Fruit fly (Drosophila melanogaster): ENCODE data around the gene CG10650.

The CG10650 gene

DNA sequence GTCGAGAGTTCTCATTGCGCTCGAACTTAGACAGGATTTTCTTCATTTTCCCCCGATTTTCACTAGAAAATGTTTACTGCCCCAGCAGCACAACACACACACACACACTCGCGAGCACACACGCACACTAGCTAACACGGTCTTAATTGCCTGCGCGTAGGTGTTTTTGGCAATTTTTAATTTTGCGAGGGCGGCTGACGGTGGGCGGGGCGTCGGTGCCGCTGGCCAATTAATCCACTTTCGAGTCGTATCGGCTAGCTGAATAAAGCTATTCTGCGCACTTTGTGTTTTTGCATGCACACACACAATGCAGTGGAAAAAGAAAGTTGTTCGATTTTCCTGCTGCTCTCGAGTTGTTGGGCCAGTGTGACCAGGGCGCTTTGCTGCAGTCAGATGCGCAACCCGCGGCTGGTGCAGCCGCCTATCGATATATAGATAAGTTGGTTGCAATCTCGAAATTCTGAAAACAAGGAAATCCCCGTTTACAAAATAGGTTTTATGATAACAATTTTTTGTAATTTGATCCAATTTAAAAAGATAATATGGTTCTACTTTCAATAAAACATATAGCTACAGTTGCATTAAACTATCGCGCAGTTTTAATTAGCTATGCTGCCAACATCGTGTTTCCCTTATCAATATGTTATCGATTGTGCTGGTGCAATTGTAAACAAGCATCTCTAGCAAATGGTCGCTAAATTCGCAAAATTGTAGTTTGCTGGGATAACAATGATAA lies 27.2 kb downstream of the CG10650 start, which contains the start of the genes Nak and Tango6 (continued):
- TF ChIP-seq CG17361 (GFP tag; IDR thresholded peaks at IDR 0.05) (peak; percentile 63; the same call in 2 of the 3 replicates), Xbp1 (GFP tag; optimal IDR thresholded peaks at IDR 0.05) (peak; percentile 23), CG2678 (tag; optimal IDR thresholded peaks at IDR 0.05) (peak; percentile 28), eve (GFP tag; optimal IDR thresholded peaks at IDR 0.05) (no peak), Hr51 (GFP tag; optimal IDR thresholded peaks at IDR 0.05) (peak in 1 of 2 experiments; percentile 18), slbo (GFP tag; IDR thresholded peaks at IDR 0.05) (peak; percentile 36), H15 (GFP tag; IDR thresholded peaks at IDR 0.05) (no peak), Nf-YA (GFP tag; IDR thresholded peaks at IDR 0.05) (no peak), E2f1 (GFP tag; IDR thresholded peaks at IDR 0.05) (no peak), CG13424 (tag; optimal IDR thresholded peaks at IDR 0.05) (peak; percentile 41), CG10654 (GFP tag; optimal IDR thresholded peaks at IDR 0.05) (no peak), ato (GFP tag; IDR thresholded peaks at IDR 0.05; ENCODE audit: partially characterized antibody) (peak; percentile 62; the same call in 1 of the 2 replicates), Myb (GFP tag; optimal IDR thresholded peaks at IDR 0.05) (peak; percentile 31), CG4617 (GFP tag; optimal IDR thresholded peaks at IDR 0.05; ENCODE audit: borderline replicate concordance) (peak; percentile 77), CG2889 (GFP tag; IDR thresholded peaks at IDR 0.05) (no peak), Scr (GFP tag; IDR thresholded peaks at IDR 0.05; ENCODE audit: partially characterized antibody) (peak; percentile 98), CG8765 (GFP tag; IDR thresholded peaks at IDR 0.05) (no peak), unpg (GFP tag; optimal IDR thresholded peaks at IDR 0.05) (peak; percentile 11), CG12071 (GFP tag; optimal IDR thresholded peaks at IDR 0.05) (no peak), Hr3 (GFP tag; optimal IDR thresholded peaks at IDR 0.05) (peak; percentile 41), ken (GFP tag; IDR thresholded peaks at IDR 0.05) (no peak), CG12744 (GFP tag; optimal IDR thresholded peaks at IDR 0.05) (no peak), ATbp (GFP tag; optimal IDR thresholded peaks at IDR 0.05) (no peak), CG7928 (GFP tag; optimal IDR thresholded peaks at IDR 0.05) (no peak), CG15601 (tag; optimal IDR thresholded peaks at IDR 0.05) (peak; percentile 50), Sry-β (GFP tag; optimal IDR thresholded peaks at IDR 0.05) (peak; percentile 83), CG12155 (GFP tag; optimal IDR thresholded peaks at IDR 0.05) (peak; percentile 27), p53 (GFP tag; optimal IDR thresholded peaks at IDR 0.05) (peak; percentile 33), gcm (GFP tag; optimal IDR thresholded peaks at IDR 0.05) (peak; percentile 8), chif (GFP tag; optimal IDR thresholded peaks at IDR 0.05) (peak in 1 of 2 experiments; percentile 21), HHEX (GFP tag; optimal IDR thresholded peaks at IDR 0.05) (no peak), run (tag; optimal IDR thresholded peaks at IDR 0.05) (no peak), YL-1 (GFP tag; optimal IDR thresholded peaks at IDR 0.05) (peak; percentile 45), NFAT (GFP tag; IDR thresholded peaks at IDR 0.05) (no peak), CG7745 (tag; optimal IDR thresholded peaks at IDR 0.05) (no peak), Hsf (GFP tag; optimal IDR thresholded peaks at IDR 0.05) (peak; percentile 10), twi (tag; optimal IDR thresholded peaks at IDR 0.05) (peak; percentile 39), inv (GFP tag; IDR thresholded peaks at IDR 0.05; ENCODE audit: partially characterized antibody) (peak; percentile 93), CG15514 (GFP tag; optimal IDR thresholded peaks at IDR 0.05) (peak; percentile 34), sr (GFP tag; IDR thresholded peaks at IDR 0.05) (peak; percentile 58; the same call in 1 of the 3 replicates), pum (GFP tag; optimal IDR thresholded peaks at IDR 0.05) (no peak), CG13775 (GFP tag; optimal IDR thresholded peaks at IDR 0.05) (peak; percentile 62), CG43689 (GFP tag; IDR thresholded peaks at IDR 0.05) (no peak), pnt (GFP tag; optimal IDR thresholded peaks at IDR 0.05) (peak; percentile 0), cg (GFP tag; optimal IDR thresholded peaks at IDR 0.05) (peak; percentile 87), abd-A (tag; optimal IDR thresholded peaks at IDR 0.05) (peak; percentile 64), CG3726 (GFP tag; IDR thresholded peaks at IDR 0.05) (no peak), Ets97D (GFP tag; optimal IDR thresholded peaks at IDR 0.05) (peak; percentile 64), sug (tag; optimal IDR thresholded peaks at IDR 0.05) (peak; percentile 46)

Data from whole organism, embryonic.